Fruit fly (Drosophila melanogaster): ENCODE data around the gene Sox21b.

Sox21b gene

dm6 chr3L:14071621-14072020 lies 59.5 kb downstream of the Sox21b start, which contains the start of gene Pex1:
Gene Pex1 (plus strand): TSS chr3L:14071892.
- no peak for TF ChIP-seq nmo (GFP tag; optimal IDR thresholded peaks at IDR 0.05)
- no peak for TF ChIP-seq NC2α (GFP tag; optimal IDR thresholded peaks at IDR 0.05)
- TF ChIP-seq CG2712 (tag; optimal IDR thresholded peaks at IDR 0.05) = peak; percentile 35
- peak; percentile 86 for TF ChIP-seq sd (tag; optimal IDR thresholded peaks at IDR 0.05)
- TF ChIP-seq so (GFP tag; IDR thresholded peaks at IDR 0.05) = no peak
- no peak for TF ChIP-seq CG17802 (tag; optimal IDR thresholded peaks at IDR 0.05)
- peak; percentile 86 for TF ChIP-seq Dll (GFP tag; IDR thresholded peaks at IDR 0.05; ENCODE audit: partially characterized antibody)
- TF ChIP-seq Jarid2 (GFP tag; optimal IDR thresholded peaks at IDR 0.05) = peak; percentile 45
- peak; percentile 42 for TF ChIP-seq Blimp-1 (GFP tag; optimal IDR thresholded peaks at IDR 0.05)
- TF ChIP-seq Ada2b (GFP tag; IDR thresholded peaks at IDR 0.05) = peak; percentile 47
- TF ChIP-seq ara (GFP tag; IDR thresholded peaks at IDR 0.05) = no peak
- TF ChIP-seq CG10267 (tag; optimal IDR thresholded peaks at IDR 0.05) = peak; percentile 50
- peak; percentile 69 for TF ChIP-seq zen2 (GFP tag; IDR thresholded peaks at IDR 0.05; ENCODE audit: partially characterized antibody)
- TF ChIP-seq ase (GFP tag; IDR thresholded peaks at IDR 0.05) = no peak
- peak; percentile 14; the same call in 1 of the 2 replicates for TF ChIP-seq CG14014 (GFP tag; IDR thresholded peaks at IDR 0.05)
- TF ChIP-seq chn (GFP tag; optimal IDR thresholded peaks at IDR 0.05) = no peak
- TF ChIP-seq CG4328 (GFP tag; optimal IDR thresholded peaks at IDR 0.05) = no peak
- no peak for TF ChIP-seq luna (GFP tag; optimal IDR thresholded peaks at IDR 0.05)
- TF ChIP-seq pan (optimal IDR thresholded peaks at IDR 0.05) = no peak
- TF ChIP-seq pan (GFP tag; optimal IDR thresholded peaks at IDR 0.05 in 1 of 2, IDR thresholded peaks at IDR 0.05 in 1 of 2) = peak in 1 of 2 experiments; percentile 27
- TF ChIP-seq kah (GFP tag; optimal IDR thresholded peaks at IDR 0.05) = peak; percentile 88
- no peak for TF ChIP-seq Aef1 (GFP tag; IDR thresholded peaks at IDR 0.05)
- peak; percentile 80 for TF ChIP-seq Bgb (GFP tag; IDR thresholded peaks at IDR 0.05; ENCODE audit: partially characterized antibody)
- TF ChIP-seq MTF-1 (GFP tag; optimal IDR thresholded peaks at IDR 0.05; ENCODE audit: borderline replicate concordance) = no peak
- peak; percentile 20 for TF ChIP-seq mam (GFP tag; optimal IDR thresholded peaks at IDR 0.05)
- TF ChIP-seq CG7987 (GFP tag; optimal IDR thresholded peaks at IDR 0.05) = peak; percentile 6
- peak; percentile 94 for TF ChIP-seq Myb (GFP tag; optimal IDR thresholded peaks at IDR 0.05)
- no peak for TF ChIP-seq CG15601 (tag; optimal IDR thresholded peaks at IDR 0.05)
- TF ChIP-seq Dref (GFP tag; IDR thresholded peaks at IDR 0.05) = peak; percentile 41
- TF ChIP-seq CG12299 (tag; optimal IDR thresholded peaks at IDR 0.05) = no peak
- no peak for TF ChIP-seq wor (GFP tag; IDR thresholded peaks at IDR 0.05)
- peak; percentile 34; the same call in 1 of the 2 replicates for TF ChIP-seq stc (GFP tag; IDR thresholded peaks at IDR 0.05)
- TF ChIP-seq CG42726 (GFP tag; IDR thresholded peaks at IDR 0.05; ENCODE audit: partially characterized antibody) = peak; percentile 70; the same call in 1 of the 2 replicates
- TF ChIP-seq E2f2 (GFP tag; IDR thresholded peaks at IDR 0.05) = peak; percentile 74
- TF ChIP-seq Dp (GFP tag; optimal IDR thresholded peaks at IDR 0.05) = peak; percentile 61
- no peak for TF ChIP-seq seq (GFP tag; IDR thresholded peaks at IDR 0.05)
- TF ChIP-seq YL-1 (GFP tag; optimal IDR thresholded peaks at IDR 0.05) = peak; percentile 54
- TF ChIP-seq Med (GFP tag) = peak; percentile 89
- TF ChIP-seq CG17186 (GFP tag; optimal IDR thresholded peaks at IDR 0.05) = peak; percentile 74
- TF ChIP-seq sr (GFP tag; IDR thresholded peaks at IDR 0.05) = no peak
- peak; percentile 55 for TF ChIP-seq Sin3A (optimal IDR thresholded peaks at IDR 0.05)
- peak; percentile 62 for TF ChIP-seq CG1603 (tag; optimal IDR thresholded peaks at IDR 0.05)
- TF ChIP-seq CG16815 (GFP tag; optimal IDR thresholded peaks at IDR 0.05) = no peak
- TF ChIP-seq mld (GFP tag; IDR thresholded peaks at IDR 0.05; ENCODE audit: partially characterized antibody) = no peak
- peak; percentile 66 for TF ChIP-seq inv (GFP tag; IDR thresholded peaks at IDR 0.05; ENCODE audit: partially characterized antibody)
- TF ChIP-seq amos (GFP tag; IDR thresholded peaks at IDR 0.05; ENCODE audit: partially characterized antibody) = peak; percentile 89
- peak; percentile 39 for TF ChIP-seq CG17829 (tag; optimal IDR thresholded peaks at IDR 0.05)
- no peak for TF ChIP-seq al (GFP tag; IDR thresholded peaks at IDR 0.05)
- no peak for TF ChIP-seq GATAe (GFP tag; conservative IDR thresholded peaks at IDR 0.05)
- peak; percentile 47; the same call in 1 of the 3 replicates for TF ChIP-seq ken (GFP tag; IDR thresholded peaks at IDR 0.05)
- peak; percentile 54; the same call in 1 of the 3 replicates for TF ChIP-seq row (GFP tag; IDR thresholded peaks at IDR 0.05)
